Worm (Caenorhabditis elegans) whole organism, L4 larva: ENCODE data around the gene pkc-1.
"Not testable (repeated sequence)": the region's sequence is repeated elsewhere in the genome, so short reads cannot be mapped to it uniquely, and the experiment has no call there.

Source experiments
- D1046.2 ChIP-seq: fragments of 200-800 bp; sonication (Bioruptor generic); IDR thresholded peaks from 2 replicates; pipeline ENCODE4 v1.3.6; 2022; ENCODE audit warnings: missing genetic modification characterization, missing compliant biosample characterization
- F49E8.2 ChIP-seq: sonication (generic microtip); optimal IDR thresholded peaks from 2 replicates; lab custom pipeline; 2016; ENCODE audit warnings: missing compliant biosample characterization, mild to moderate bottlenecking, missing genetic modification characterization, borderline replicate concordance
- R02D3.7 ChIP-seq: fragments of 150-350 bp; sonication (generic microtip); optimal IDR thresholded peaks from 3 replicates; lab custom pipeline; 2014; ENCODE audit warnings: missing biosample characterization, missing genetic modification characterization
- Y105C5A.15 ChIP-seq: fragments of 200-800 bp; sonication (Bioruptor generic); IDR thresholded peaks from 2 replicates; pipeline ENCODE4 v1.3.6; 2022; ENCODE audit warnings: missing genetic modification characterization, missing compliant biosample characterization
- Y5F2A.4 ChIP-seq: fragments of 200-800 bp; sonication (Bioruptor generic); optimal IDR thresholded peaks from 2 replicates; lab custom pipeline; 2018; ENCODE audit warnings: mild to moderate bottlenecking, missing genetic modification characterization, missing compliant biosample characterization
- ama-1 ChIP-seq: fragments of 150-350 bp; optimal IDR thresholded peaks from 2 replicates; lab custom pipeline; 2014; ENCODE audit warnings: inconsistent platforms, mixed read lengths
- attf-4 ChIP-seq: sonication (generic microtip); optimal IDR thresholded peaks from 3 replicates; lab custom pipeline; 2017; ENCODE audit warnings: missing biosample characterization, missing genetic modification characterization
- ceh-20 ChIP-seq: fragments of 200-800 bp; sonication (Bioruptor generic); IDR thresholded peaks from 2 replicates; pipeline ENCODE4 v1.3.6; 2022; ENCODE audit warnings: missing genetic modification reagents, missing genetic modification characterization, missing compliant biosample characterization
- ceh-28 ChIP-seq: fragments of 150-350 bp; optimal IDR thresholded peaks from 2 replicates; lab custom pipeline; 2014; ENCODE audit warnings: missing biosample characterization, missing genetic modification reagents, missing genetic modification characterization
- ceh-62 ChIP-seq: sonication (generic microtip); optimal IDR thresholded peaks from 2 replicates; lab custom pipeline; 2017; ENCODE audit warnings: missing biosample characterization, missing genetic modification characterization
- ces-1 ChIP-seq: fragments of 150-350 bp; sonication (generic microtip); optimal IDR thresholded peaks from 4 replicates; lab custom pipeline; 2014; ENCODE audit warnings: missing biosample characterization, missing genetic modification reagents, missing genetic modification characterization
- cey-2 ChIP-seq: sonication (generic microtip); optimal IDR thresholded peaks from 3 replicates; lab custom pipeline; 2017; ENCODE audit warnings: missing genetic modification characterization, mild to moderate bottlenecking, missing compliant biosample characterization, antibody characterized with exemption, borderline replicate concordance; ENCODE audit not compliant: insufficient read depth
- daf-16 ChIP-seq, 3 experiments: sonication (generic microtip); optimal IDR thresholded peaks; 2 replicates each; lab custom pipeline; 2016 to 2017; ENCODE audit warnings: missing genetic modification characterization in 3 of 3, missing genetic modification reagents in 3 of 3, mild to moderate bottlenecking in 2 of 3, missing compliant biosample characterization in 2 of 3, missing biosample characterization in 1 of 3, moderate library complexity in 1 of 3
- dmd-6 ChIP-seq: fragments of 200-800 bp; sonication (Bioruptor generic); IDR thresholded peaks from 2 replicates; pipeline ENCODE4 v1.3.6; 2022; ENCODE audit warnings: missing genetic modification reagents, missing genetic modification characterization, missing compliant biosample characterization
- duxl-1 ChIP-seq: sonication (generic microtip); optimal IDR thresholded peaks from 2 replicates; lab custom pipeline; 2016; ENCODE audit warnings: mild to moderate bottlenecking, missing genetic modification characterization, moderate library complexity, missing compliant biosample characterization; ENCODE audit not compliant: poor library complexity
- dve-1 ChIP-seq: sonication (generic microtip); optimal IDR thresholded peaks from 2 replicates; lab custom pipeline; 2017; ENCODE audit warnings: antibody characterized with exemption, mild to moderate bottlenecking, missing genetic modification characterization, missing compliant biosample characterization; ENCODE audit not compliant: insufficient read depth
- gei-8 ChIP-seq: fragments of 200-800 bp; sonication (Bioruptor generic); optimal IDR thresholded peaks from 2 replicates; lab custom pipeline; 2018; ENCODE audit warnings: mild to moderate bottlenecking, missing genetic modification characterization, missing compliant biosample characterization
- hlh-11 ChIP-seq: fragments of 200-800 bp; sonication (Bioruptor generic); optimal IDR thresholded peaks from 2 replicates; lab custom pipeline; 2018; ENCODE audit warnings: mild to moderate bottlenecking, missing genetic modification characterization, missing compliant biosample characterization
- hmg-1.1 ChIP-seq: fragments of 200-800 bp; sonication (Bioruptor generic); IDR thresholded peaks from 2 replicates; pipeline ENCODE4 v1.3.6; 2022; ENCODE audit warnings: missing genetic modification reagents, missing genetic modification characterization, missing compliant biosample characterization
- jun-1 ChIP-seq: fragments of 150-350 bp; optimal IDR thresholded peaks from 2 replicates; lab custom pipeline; 2014; ENCODE audit warnings: missing biosample characterization, missing genetic modification reagents, missing genetic modification characterization
- lir-3 ChIP-seq: sonication (generic microtip); optimal IDR thresholded peaks from 2 replicates; lab custom pipeline; 2016; ENCODE audit warnings: mild to moderate bottlenecking, missing genetic modification characterization, missing compliant biosample characterization
- mdt-29 ChIP-seq: fragments of 200-800 bp; sonication (Bioruptor generic); IDR thresholded peaks from 2 replicates; pipeline ENCODE4 v1.3.6; 2022; ENCODE audit warnings: missing genetic modification reagents, missing genetic modification characterization, missing compliant biosample characterization
- mes-2 ChIP-seq: sonication (generic microtip); optimal IDR thresholded peaks from 2 replicates; lab custom pipeline; 2016; ENCODE audit warnings: missing genotype, mild to moderate bottlenecking, missing genetic modification characterization, missing compliant biosample characterization; ENCODE audit not compliant: poor library complexity, severe bottlenecking
- mxl-2 ChIP-seq: fragments of 200-800 bp; sonication (Bioruptor generic); conservative IDR thresholded peaks from 2 replicates; pipeline ENCODE4 v1.3.6; 2022; ENCODE audit warnings: missing genetic modification reagents, missing genetic modification characterization, missing compliant biosample characterization
- mxl-3 ChIP-seq: fragments of 200-800 bp; sonication (Bioruptor generic); optimal IDR thresholded peaks from 2 replicates; lab custom pipeline; 2018; ENCODE audit warnings: mild to moderate bottlenecking, missing genetic modification characterization, missing compliant biosample characterization
- nhr-10 ChIP-seq: fragments of 150-350 bp; optimal IDR thresholded peaks from 2 replicates; lab custom pipeline; 2014; ENCODE audit warnings: missing biosample characterization, missing genetic modification characterization
- nhr-76 ChIP-seq: fragments of 150-350 bp; optimal IDR thresholded peaks from 2 replicates; lab custom pipeline; 2014; ENCODE audit warnings: missing biosample characterization, missing genetic modification characterization
- nhr-77 ChIP-seq: fragments of 150-350 bp; optimal IDR thresholded peaks from 2 replicates; lab custom pipeline; 2014; ENCODE audit warnings: missing biosample characterization, missing genetic modification characterization
- pha-4 ChIP-seq, 2 experiments: fragments of 150-350 bp in 1 of 2; fragments of 200-800 bp in 1 of 2; sonication (Bioruptor generic) in 1 of 2; IDR thresholded peaks in 1 of 2; optimal IDR thresholded peaks in 1 of 2; 2 replicates each; pipeline versions ENCODE4 v1.3.6 to Lab custom; 2014 to 2022; ENCODE audit warnings: missing genetic modification characterization in 2 of 2, missing genetic modification reagents in 2 of 2, missing biosample characterization in 1 of 2, missing compliant biosample characterization in 1 of 2
- php-3 ChIP-seq: fragments of 200-800 bp; sonication (Bioruptor generic); IDR thresholded peaks from 2 replicates; pipeline ENCODE4 v1.3.6; 2022; ENCODE audit warnings: missing genetic modification reagents, missing genetic modification characterization, missing compliant biosample characterization
- pqm-1 ChIP-seq: sonication (generic microtip); optimal IDR thresholded peaks from 2 replicates; lab custom pipeline; 2017; ENCODE audit warnings: missing biosample characterization, missing genetic modification characterization
- snpc-4 ChIP-seq: fragments of 150-350 bp; optimal IDR thresholded peaks from 2 replicates; lab custom pipeline; 2014; ENCODE audit warnings: missing biosample characterization, missing genetic modification characterization
- unc-62 ChIP-seq, 3 experiments: fragments of 150-350 bp in 1 of 3; sonication (generic microtip); optimal IDR thresholded peaks in 2 of 3; peaks in 1 of 3; 1 replicate in 1 of 3; 2 replicates in 2 of 3; lab custom pipeline; 2014 to 2017; ENCODE audit warnings: missing biosample characterization in 3 of 3, missing genetic modification characterization in 3 of 3, missing genetic modification reagents in 3 of 3, missing genotype in 1 of 3
- vab-7 ChIP-seq: fragments of 200-800 bp; sonication (Bioruptor generic); IDR thresholded peaks from 2 replicates; pipeline ENCODE4 v1.3.6; 2022; ENCODE audit warnings: missing genetic modification reagents, missing genetic modification characterization, missing compliant biosample characterization
- ztf-11 ChIP-seq: fragments of 150-350 bp; optimal IDR thresholded peaks from 2 replicates; lab custom pipeline; 2014; ENCODE audit warnings: missing biosample characterization, missing genetic modification characterization

Gene pkc-1

DNA sequence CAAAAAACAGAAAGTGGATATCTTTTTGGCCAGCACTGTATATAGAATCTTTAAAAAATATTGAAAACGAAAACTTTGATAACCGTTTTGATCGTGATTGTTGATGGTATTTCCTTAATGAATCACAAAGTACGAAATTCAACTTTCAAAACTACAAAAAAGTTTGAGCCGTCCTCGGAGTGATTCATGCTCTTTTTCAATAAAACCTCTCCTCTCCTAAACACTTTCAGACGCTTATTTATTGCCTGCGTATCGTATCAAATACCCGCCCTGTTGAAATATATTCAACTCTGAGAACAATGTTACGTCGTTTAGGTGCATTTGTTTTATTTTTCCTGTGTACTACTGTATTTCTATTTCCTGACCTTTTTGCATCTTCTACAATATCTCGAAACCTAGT lies 11.0 kb downstream of the pkc-1 start (continued):
- TF ChIP-seq pqm-1 (tag; lab: Kevin White, UChicago) (peak; percentile 69), duxl-1 (no peak), mes-2 (tag; lab: Kevin White, UChicago) (no peak), mdt-29 (GFP tag; lab: Robert Waterston, UW) (no peak), pha-4 (GFP tag; IDR thresholded peaks at IDR 0.05; lab: Robert Waterston, UW) (no peak), pha-4 (tag; optimal IDR thresholded peaks at IDR 0.05; lab: Kevin White, UChicago) (no peak), ceh-62 (no peak), nhr-76 (tag; lab: Kevin White, UChicago) (no peak), hmg-1.1 (GFP tag; lab: Robert Waterston, UW) (no peak), nhr-10 (tag; lab: Kevin White, UChicago) (no peak), R02D3.7 (tag; lab: Kevin White, UChicago) (no peak), D1046.2 (GFP tag; lab: Robert Waterston, UW) (no peak), ceh-28 (tag; lab: Kevin White, UChicago) (no peak), lir-3 (tag; lab: Kevin White, UChicago) (no peak), snpc-4 (tag; lab: Kevin White, UChicago) (no peak), jun-1 (tag; lab: Kevin White, UChicago) (no peak), ztf-11 (tag; lab: Kevin White, UChicago) (no peak)

DNA sequence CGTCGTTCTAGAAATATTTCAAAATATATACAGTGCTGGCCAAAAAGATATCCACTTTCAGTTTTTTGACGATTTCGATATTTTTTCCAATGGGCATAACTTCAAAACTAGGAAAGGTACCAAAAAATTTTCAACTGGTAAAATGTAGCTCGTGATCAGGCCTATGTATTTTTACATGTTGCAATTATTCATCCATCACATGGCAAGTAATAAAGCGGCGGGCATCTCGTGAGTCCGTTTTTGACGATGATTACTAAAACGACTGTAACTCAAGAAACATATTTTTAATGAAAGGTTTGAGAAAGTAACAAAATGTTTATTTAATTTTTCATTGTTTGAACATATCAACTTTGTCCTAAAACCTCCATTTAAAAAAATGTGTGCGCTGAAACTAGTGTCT lies 11.9 kb downstream of the pkc-1 start, which contains the start of gene F10C2.3:
Gene F10C2.3, plus strand, starts transcription at position 301 of the 400 bp plus-strand sequence.
- not testable (repeated sequence) for TF ChIP-seq pqm-1 (tag; lab: Kevin White, UChicago); ceh-20 (GFP tag; lab: Robert Waterston, UW); Y5F2A.4 (GFP tag; lab: Kevin White, UChicago)

ce11 chrV:12013298-12013697 lies 18.7 kb downstream of the pkc-1 start, which contains the start of gene add-2:
add-2 (minus strand) TSS chrV:12013406.
- TF ChIP-seq nhr-77 (tag; lab: Kevin White, UChicago) (peak; percentile 31), vab-7 (GFP tag; lab: Robert Waterston, UW) (no peak), mxl-3 (GFP tag; lab: Kevin White, UChicago) (no peak), Y105C5A.15 (GFP tag; lab: Robert Waterston, UW) (no peak), dve-1 (tag; lab: Kevin White, UChicago) (peak; percentile 43), attf-4 (tag; lab: Kevin White, UChicago) (no peak), jun-1 (tag; lab: Kevin White, UChicago) (no peak), gei-8 (GFP tag; lab: Kevin White, UChicago) (no peak), php-3 (peak; percentile 81), unc-62 (GFP tag; optimal IDR thresholded peaks at IDR 0.05 in 1 of 2; lab: Kevin White, UChicago) (peak in 1 of 2 experiments; percentile 6), unc-62 (tag; optimal IDR thresholded peaks at IDR 0.05; lab: Kevin White, UChicago) (no peak), cey-2 (tag; lab: Kevin White, UChicago) (no peak), mxl-2 (GFP tag; lab: Robert Waterston, UW) (no peak), F49E8.2 (tag; lab: Kevin White, UChicago) (no peak), ces-1 (GFP tag; lab: Kevin White, UChicago) (no peak), dmd-6 (GFP tag; lab: Robert Waterston, UW) (peak; percentile 34; the same call in 1 of the 2 replicates), daf-16 (GFP tag; optimal IDR thresholded peaks at IDR 0.05; lab: Kevin White, UChicago) (no peak), daf-16 (tag; optimal IDR thresholded peaks at IDR 0.05; lab: Kevin White, UChicago) (peak; percentile 87), pqm-1 (tag; lab: Kevin White, UChicago) (peak; percentile 14), hlh-11 (peak; percentile 29), ama-1 (lab: Kevin White, UChicago) (no peak), lir-3 (tag; lab: Kevin White, UChicago) (no peak)
